Fruit fly (Drosophila melanogaster) whole organism, embryonic: ENCODE results near the gene slpr.

ENCODE experiments used
- Aef1 ChIP-seq: fragments of 200-800 bp; sonication (Bioruptor generic); IDR thresholded peaks from 3 replicates; pipeline ENCODE4 v1.3.6; 2022; ENCODE audit warnings: missing biosample characterization, missing genetic modification characterization
- CG10147 ChIP-seq: fragments of 200-800 bp; sonication (Bioruptor generic); optimal IDR thresholded peaks from 2 replicates; lab custom pipeline; 2019; ENCODE audit warnings: missing biosample characterization, mild to moderate bottlenecking, missing genetic modification characterization, moderate library complexity
- CG13287 ChIP-seq: fragments of 200-800 bp; sonication (Bioruptor generic); IDR thresholded peaks from 2 replicates; pipeline ENCODE4 v1.3.6; 2022; ENCODE audit warnings: missing biosample characterization, missing genetic modification characterization; ENCODE audit not compliant: partially characterized antibody
- CG13894 ChIP-seq: fragments of 200-800 bp; sonication (Bioruptor generic); optimal IDR thresholded peaks from 3 replicates; lab custom pipeline; 2018; ENCODE audit warnings: missing biosample characterization, mild to moderate bottlenecking, missing genetic modification characterization, moderate library complexity
- CG15601 ChIP-seq: fragments of 200-800 bp; sonication (Bioruptor generic); optimal IDR thresholded peaks from 3 replicates; lab custom pipeline; 2019; ENCODE audit warnings: missing biosample characterization, mild to moderate bottlenecking, missing genetic modification characterization, moderate library complexity
- CG16813 ChIP-seq: fragments of 200-800 bp; sonication (Bioruptor generic); IDR thresholded peaks from 3 replicates; pipeline ENCODE4 v1.3.6; 2022; ENCODE audit warnings: missing biosample characterization, missing genetic modification characterization; ENCODE audit not compliant: partially characterized antibody
- CG17359 ChIP-seq: fragments of 200-800 bp; sonication (Bioruptor generic); optimal IDR thresholded peaks from 3 replicates; lab custom pipeline; 2018; ENCODE audit warnings: missing biosample characterization, mild to moderate bottlenecking, missing genetic modification characterization, moderate library complexity
- CG2129 ChIP-seq: fragments of 200-800 bp; sonication (Bioruptor generic); IDR thresholded peaks from 2 replicates; pipeline ENCODE4 v1.3.6; 2022; ENCODE audit warnings: missing biosample characterization, missing genetic modification characterization; ENCODE audit not compliant: partially characterized antibody
- CG2199 ChIP-seq: fragments of 200-800 bp; sonication (Bioruptor generic); IDR thresholded peaks from 3 replicates; pipeline ENCODE4 v1.3.6; 2022; ENCODE audit warnings: missing biosample characterization, missing genetic modification characterization
- CG3838 ChIP-seq: fragments of 200-800 bp; sonication (Bioruptor generic); optimal IDR thresholded peaks from 3 replicates; lab custom pipeline; 2016; ENCODE audit warnings: missing biosample characterization, missing genetic modification characterization
- CG4282 ChIP-seq: fragments of 200-800 bp; sonication (Bioruptor generic); optimal IDR thresholded peaks from 2 replicates; lab custom pipeline; 2016; ENCODE audit warnings: missing biosample characterization, missing genetic modification characterization
- CG4360 ChIP-seq: fragments of 200-800 bp; sonication (Bioruptor generic); IDR thresholded peaks from 2 replicates; pipeline ENCODE4 v1.3.6; 2022; ENCODE audit warnings: missing biosample characterization, missing genetic modification characterization
- CG43689 ChIP-seq: fragments of 200-800 bp; sonication (Bioruptor generic); IDR thresholded peaks from 2 replicates; pipeline ENCODE4 v1.3.6; 2022; ENCODE audit warnings: missing biosample characterization, missing genetic modification characterization
- CG4617 ChIP-seq: fragments of 200-800 bp; sonication (Bioruptor generic); optimal IDR thresholded peaks from 3 replicates; lab custom pipeline; 2016; ENCODE audit warnings: missing biosample characterization, missing genetic modification characterization, borderline replicate concordance
- CG6765 ChIP-seq: fragments of 200-800 bp; sonication (Bioruptor generic); optimal IDR thresholded peaks from 3 replicates; lab custom pipeline; 2017; ENCODE audit warnings: missing biosample characterization, mild to moderate bottlenecking, missing genetic modification characterization
- CG7839 ChIP-seq: fragments of 200-800 bp; sonication (Bioruptor generic); optimal IDR thresholded peaks from 3 replicates; lab custom pipeline; 2018; ENCODE audit warnings: missing biosample characterization, mild to moderate bottlenecking, missing genetic modification characterization, moderate library complexity
- D ChIP-seq, 2 experiments: fragments of 200-800 bp in 1 of 2; fragments of >200 bp in 1 of 2; sonication (Bioruptor generic) in 1 of 2; optimal IDR thresholded peaks; 2 replicates in 1 of 2; 3 replicates in 1 of 2; lab custom pipeline; 2017; ENCODE audit warnings: mild to moderate bottlenecking in 1 of 2, missing biosample characterization in 1 of 2, missing genetic modification characterization in 1 of 2, missing genetic modification reagents in 1 of 2
- Dll ChIP-seq: fragments of 200-800 bp; sonication (Bioruptor generic); IDR thresholded peaks from 4 replicates; pipeline ENCODE4 v1.3.6; 2022; ENCODE audit warnings: missing biosample characterization, missing genetic modification characterization; ENCODE audit not compliant: partially characterized antibody
- E2f2 ChIP-seq: fragments of 200-800 bp; sonication (Bioruptor generic); IDR thresholded peaks from 2 replicates; pipeline ENCODE4 v1.3.6; 2022; ENCODE audit warnings: missing biosample characterization, missing genetic modification characterization
- Elba2 ChIP-seq: fragments of 200-800 bp; sonication (Bioruptor generic); optimal IDR thresholded peaks from 3 replicates; lab custom pipeline; 2016; ENCODE audit warnings: missing biosample characterization, missing genetic modification characterization
- Hey ChIP-seq: fragments of 200-800 bp; sonication (Bioruptor generic); optimal IDR thresholded peaks from 3 replicates; lab custom pipeline; 2018; ENCODE audit warnings: missing biosample characterization, mild to moderate bottlenecking, missing genetic modification characterization
- MESR4 ChIP-seq: fragments of 200-800 bp; sonication (Bioruptor generic); optimal IDR thresholded peaks from 2 replicates; lab custom pipeline; 2018; ENCODE audit warnings: missing biosample characterization, mild to moderate bottlenecking, missing genetic modification characterization, moderate library complexity
- Scr ChIP-seq: fragments of 200-800 bp; sonication (Bioruptor generic); IDR thresholded peaks from 2 replicates; pipeline ENCODE4 v1.3.6; 2022; ENCODE audit warnings: missing biosample characterization, missing genetic modification characterization; ENCODE audit not compliant: partially characterized antibody
- bcd ChIP-seq: fragments of 200-800 bp; sonication (Bioruptor generic); optimal IDR thresholded peaks from 2 replicates; lab custom pipeline; 2017; ENCODE audit warnings: missing biosample characterization, mild to moderate bottlenecking, missing genetic modification characterization
- bsh ChIP-seq, 2 experiments: fragments of 200-800 bp; sonication (Bioruptor generic); optimal IDR thresholded peaks; 2 replicates each; lab custom pipeline; 2017 to 2018; ENCODE audit warnings: mild to moderate bottlenecking in 2 of 2, missing biosample characterization in 2 of 2, missing genetic modification characterization in 2 of 2, moderate library complexity in 1 of 2
- cas ChIP-seq: fragments of 200-800 bp; sonication (Bioruptor generic); IDR thresholded peaks from 2 replicates; pipeline ENCODE4 v1.3.6; 2022; ENCODE audit warnings: missing biosample characterization, missing genetic modification characterization
- cg ChIP-seq: fragments of 200-800 bp; sonication (Bioruptor generic); optimal IDR thresholded peaks from 3 replicates; lab custom pipeline; 2019; ENCODE audit warnings: missing biosample characterization, mild to moderate bottlenecking, missing genetic modification characterization, moderate library complexity
- crol ChIP-seq: fragments of 200-800 bp; sonication (Bioruptor generic); IDR thresholded peaks from 2 replicates; pipeline ENCODE4 v1.3.6; 2022; ENCODE audit warnings: missing biosample characterization, missing genetic modification characterization
- crp ChIP-seq, 2 experiments: fragments of 200-800 bp; sonication (Bioruptor generic); optimal IDR thresholded peaks; 2 replicates in 1 of 2; 3 replicates in 1 of 2; lab custom pipeline; 2017; ENCODE audit warnings: missing biosample characterization in 2 of 2, missing genetic modification characterization in 2 of 2, mild to moderate bottlenecking in 1 of 2, moderate library complexity in 1 of 2
- emc ChIP-seq: fragments of 200-800 bp; sonication (Bioruptor generic); optimal IDR thresholded peaks from 2 replicates; lab custom pipeline; 2016; ENCODE audit warnings: missing biosample characterization, missing genetic modification characterization
- hth ChIP-seq: fragments of >200 bp; optimal IDR thresholded peaks from 2 replicates; lab custom pipeline; 2017; ENCODE audit warnings: inconsistent platforms
- jumu ChIP-seq: fragments of 200-800 bp; sonication (Bioruptor generic); optimal IDR thresholded peaks from 3 replicates; lab custom pipeline; 2016; ENCODE audit warnings: missing biosample characterization, missing genetic modification characterization
- kni ChIP-seq: fragments of 200-800 bp; sonication (Bioruptor generic); optimal IDR thresholded peaks from 3 replicates; lab custom pipeline; 2017; ENCODE audit warnings: mild to moderate bottlenecking, missing biosample characterization, missing genetic modification reagents, missing genetic modification characterization
- lab ChIP-seq: fragments of 200-800 bp; sonication (Bioruptor generic); optimal IDR thresholded peaks from 3 replicates; lab custom pipeline; 2017; ENCODE audit warnings: missing biosample characterization, missing genetic modification characterization, mild to moderate bottlenecking, moderate library complexity, missing genetic modification reagents
- lilli ChIP-seq: fragments of 200-800 bp; sonication (Bioruptor generic); optimal IDR thresholded peaks from 3 replicates; lab custom pipeline; 2016; ENCODE audit warnings: missing biosample characterization, missing genetic modification characterization
- maf-S ChIP-seq: fragments of 200-800 bp; sonication (Bioruptor generic); optimal IDR thresholded peaks from 2 replicates; lab custom pipeline; 2016; ENCODE audit warnings: missing biosample characterization, missing genetic modification characterization
- mam ChIP-seq: fragments of 200-800 bp; sonication (Bioruptor generic); optimal IDR thresholded peaks from 3 replicates; lab custom pipeline; 2016; ENCODE audit warnings: missing biosample characterization, missing genetic modification characterization
- pb ChIP-seq: fragments of 200-800 bp; sonication (Bioruptor generic); optimal IDR thresholded peaks from 3 replicates; lab custom pipeline; 2016; ENCODE audit warnings: missing biosample characterization, missing genetic modification characterization
- peb ChIP-seq: fragments of 200-800 bp; sonication (Bioruptor generic); IDR thresholded peaks from 2 replicates; pipeline ENCODE4 v1.3.6; 2022; ENCODE audit warnings: missing biosample characterization, missing genetic modification characterization
- pnt ChIP-seq: fragments of 200-800 bp; sonication (Bioruptor generic); optimal IDR thresholded peaks from 3 replicates; lab custom pipeline; 2016; ENCODE audit warnings: missing biosample characterization, missing genetic modification characterization
- psq ChIP-seq: fragments of 200-800 bp; sonication (Bioruptor generic); optimal IDR thresholded peaks from 2 replicates; lab custom pipeline; 2017; ENCODE audit warnings: missing biosample characterization, missing genetic modification characterization
- row ChIP-seq: fragments of 200-800 bp; sonication (Bioruptor generic); IDR thresholded peaks from 3 replicates; pipeline ENCODE4 v1.3.6; 2022; ENCODE audit warnings: missing biosample characterization, missing genetic modification characterization
- scrt ChIP-seq: fragments of 200-800 bp; sonication (Bioruptor generic); optimal IDR thresholded peaks from 2 replicates; lab custom pipeline; 2018; ENCODE audit warnings: missing biosample characterization, mild to moderate bottlenecking, missing genetic modification characterization, moderate library complexity
- sisA ChIP-seq: fragments of 200-800 bp; sonication (Bioruptor generic); IDR thresholded peaks from 2 replicates; pipeline ENCODE4 v1.3.6; 2022; ENCODE audit warnings: missing biosample characterization, missing genetic modification characterization
- sob ChIP-seq: fragments of 200-800 bp; sonication (Bioruptor generic); IDR thresholded peaks from 2 replicates; pipeline ENCODE4 v1.3.6; 2022; ENCODE audit warnings: missing biosample characterization, missing genetic modification characterization
- ttk ChIP-seq: fragments of 200-800 bp; sonication (Bioruptor generic); IDR thresholded peaks from 2 replicates; pipeline ENCODE4 v2.1.2; 2022; ENCODE audit warnings: missing biosample characterization, missing genetic modification characterization
- twi ChIP-seq: fragments of 200-800 bp; optimal IDR thresholded peaks from 2 replicates; lab custom pipeline; 2019; ENCODE audit warnings: missing biosample characterization, mild to moderate bottlenecking, missing genetic modification characterization, moderate library complexity
- usp ChIP-seq: fragments of >200 bp; optimal IDR thresholded peaks from 2 replicates; lab custom pipeline; 2017; ENCODE audit warnings: missing biosample characterization, missing genetic modification characterization
- vnd ChIP-seq: fragments of 200-800 bp; sonication (Bioruptor generic); IDR thresholded peaks from 3 replicates; pipeline ENCODE4 v1.3.6; 2022; ENCODE audit warnings: missing biosample characterization, missing genetic modification characterization; ENCODE audit not compliant: partially characterized antibody

slpr gene

dm6 chrX:8176291-8177029, 525 bp downstream of the slpr start (continued):
- TF ChIP-seq emc (no peak), vnd (GFP tag; lab: Robert Waterston, UW) (no peak), Aef1 (GFP tag; lab: Robert Waterston, UW) (peak; percentile 41; the same call in 2 of the 3 replicates), CG17359 (tag; lab: Kevin White, UChicago) (no peak), CG6765 (GFP tag; lab: Kevin White, UChicago) (no peak), psq (GFP tag; lab: Kevin White, UChicago) (no peak), scrt (no peak), sisA (GFP tag; lab: Robert Waterston, UW) (no peak), peb (GFP tag; lab: Robert Waterston, UW) (no peak), maf-S (no peak), Dll (GFP tag; lab: Robert Waterston, UW) (no peak), ttk (no peak), CG4617 (GFP tag; lab: Kevin White, UChicago) (peak; percentile 24), CG7839 (no peak), Hey (tag; lab: Kevin White, UChicago) (no peak), kni (GFP tag; lab: Kevin White, UChicago) (peak; percentile 26), lilli (no peak), CG4360 (GFP tag; lab: Robert Waterston, UW) (peak; percentile 86), row (GFP tag; lab: Robert Waterston, UW) (0 out of 3 replicates have a peak, but pooled peaks have one; percentile 19), CG2129 (no peak), CG3838 (GFP tag; lab: Kevin White, UChicago) (no peak), pb (GFP tag; lab: Kevin White, UChicago) (no peak), crol (GFP tag; lab: Robert Waterston, UW) (peak; percentile 29; the same call in 1 of the 2 replicates), hth (no peak), CG2199 (GFP tag; lab: Robert Waterston, UW) (no peak), pnt (GFP tag; lab: Kevin White, UChicago) (no peak), cas (GFP tag; lab: Robert Waterston, UW) (no peak), CG16813 (GFP tag; lab: Robert Waterston, UW) (no peak), CG43689 (GFP tag; lab: Robert Waterston, UW) (no peak), jumu (GFP tag; lab: Kevin White, UChicago) (no peak), lab (GFP tag; lab: Kevin White, UChicago) (no peak), CG15601 (no peak), CG13287 (0 out of 2 replicates have a peak, but pooled peaks have one; percentile 20), bcd (GFP tag; lab: Kevin White, UChicago) (no peak), usp (GFP tag; lab: Kevin White, UChicago) (no peak), Scr (GFP tag; lab: Robert Waterston, UW) (peak; percentile 43; the same call in 1 of the 2 replicates), twi (tag; lab: Kevin White, UChicago) (no peak), crp (GFP tag; optimal IDR thresholded peaks at IDR 0.05; lab: Kevin White, UChicago) (no peak), Elba2 (peak; percentile 16), MESR4 (peak; percentile 79), CG10147 (no peak), D (optimal IDR thresholded peaks at IDR 0.05; lab: Kevin White, UChicago) (no peak), D (GFP tag; optimal IDR thresholded peaks at IDR 0.05; lab: Kevin White, UChicago) (no peak), cg (GFP tag; lab: Kevin White, UChicago) (peak; percentile 74), mam (GFP tag; lab: Kevin White, UChicago) (no peak), bsh (GFP tag; optimal IDR thresholded peaks at IDR 0.05; lab: Kevin White, UChicago) (peak in 1 of 2 experiments; percentile 31), CG4282 (GFP tag; lab: Kevin White, UChicago) (no peak), sob (GFP tag; lab: Robert Waterston, UW) (no peak), CG13894 (tag; lab: Kevin White, UChicago) (no peak), E2f2 (no peak)
